Fruit fly (Drosophila melanogaster): ENCODE results near the gene CG3823.

The CG3823 gene

DNA sequence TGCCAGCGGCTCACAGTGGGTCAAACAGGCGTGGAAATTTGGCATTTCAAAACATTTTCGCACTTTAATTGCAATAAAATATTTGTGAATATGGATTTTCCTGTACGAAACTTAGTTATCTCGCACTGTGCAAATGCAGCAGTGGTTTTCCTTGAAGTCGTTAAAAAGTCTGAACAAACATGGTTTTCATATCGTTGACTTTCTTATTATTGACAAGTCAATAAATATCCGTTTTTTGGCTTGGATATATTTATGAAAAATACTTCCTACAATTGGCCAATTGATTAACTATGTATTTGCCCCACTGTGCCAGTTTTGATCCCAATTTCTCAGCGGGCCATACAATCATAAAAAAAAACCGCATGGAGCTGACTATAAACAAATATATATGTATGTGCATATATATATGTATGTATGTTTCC, 38.3 kb upstream of the CG3823 start (continued):
- peak; percentile 90 for TF ChIP-seq NK7.1 (GFP tag; optimal IDR thresholded peaks at IDR 0.05)
- TF ChIP-seq Hey (tag; optimal IDR thresholded peaks at IDR 0.05) = peak; percentile 66
- TF ChIP-seq CG1832 (GFP tag; optimal IDR thresholded peaks at IDR 0.05) = no peak
- peak; percentile 95 for TF ChIP-seq grau (tag; optimal IDR thresholded peaks at IDR 0.05)
- TF ChIP-seq GATAe (GFP tag; conservative IDR thresholded peaks at IDR 0.05) = peak; percentile 76
- TF ChIP-seq run (tag; optimal IDR thresholded peaks at IDR 0.05) = peak; percentile 95
- peak; percentile 90 for TF ChIP-seq dmrt11E (tag; optimal IDR thresholded peaks at IDR 0.05)
- peak; percentile 45; the same call in 1 of the 2 replicates for TF ChIP-seq crol (GFP tag; IDR thresholded peaks at IDR 0.05)
- peak; percentile 94 for TF ChIP-seq tx (GFP tag; optimal IDR thresholded peaks at IDR 0.05)
- peak; percentile 87 for TF ChIP-seq CrebB (tag; optimal IDR thresholded peaks at IDR 0.05)
- peak; percentile 96 for TF ChIP-seq jing (GFP tag; optimal IDR thresholded peaks at IDR 0.05)
- TF ChIP-seq CG10565 (GFP tag; optimal IDR thresholded peaks at IDR 0.05) = peak; percentile 87
- peak; percentile 33 for TF ChIP-seq corto (GFP tag; optimal IDR thresholded peaks at IDR 0.05)
- peak; percentile 95 for TF ChIP-seq cato (GFP tag; optimal IDR thresholded peaks at IDR 0.05; ENCODE audit: borderline replicate concordance)
- peak; percentile 93 for TF ChIP-seq CG3407 (GFP tag; optimal IDR thresholded peaks at IDR 0.05)
- peak; percentile 96 for TF ChIP-seq bcd (GFP tag; optimal IDR thresholded peaks at IDR 0.05)
- peak; percentile 93 for TF ChIP-seq disco-r (GFP tag; optimal IDR thresholded peaks at IDR 0.05)
- TF ChIP-seq CG2712 (tag; optimal IDR thresholded peaks at IDR 0.05) = peak; percentile 96
- TF ChIP-seq Dip3 (GFP tag; optimal IDR thresholded peaks at IDR 0.05) = peak; percentile 94
- TF ChIP-seq CG7357 (GFP tag; IDR thresholded peaks at IDR 0.05) = peak; percentile 87
- peak; percentile 82 for TF ChIP-seq Myb (GFP tag; optimal IDR thresholded peaks at IDR 0.05)
- peak; percentile 97 for TF ChIP-seq Vsx1 (GFP tag; optimal IDR thresholded peaks at IDR 0.05)
- TF ChIP-seq CG14710 (tag; optimal IDR thresholded peaks at IDR 0.05) = peak; percentile 91
- TF ChIP-seq CG18764 (GFP tag; optimal IDR thresholded peaks at IDR 0.05) = peak; percentile 91
- peak; percentile 94 for TF ChIP-seq CG10654 (GFP tag; optimal IDR thresholded peaks at IDR 0.05)
- TF ChIP-seq sens (GFP tag) = peak; percentile 100
- peak; percentile 95 for TF ChIP-seq ewg (GFP tag; optimal IDR thresholded peaks at IDR 0.05)
- TF ChIP-seq CG2129 (GFP tag; IDR thresholded peaks at IDR 0.05; ENCODE audit: partially characterized antibody) = no peak
- peak; percentile 93 for TF ChIP-seq CG1647 (GFP tag; optimal IDR thresholded peaks at IDR 0.05)
- TF ChIP-seq CG6254 (GFP tag; optimal IDR thresholded peaks at IDR 0.05) = peak; percentile 89
- TF ChIP-seq BEAF-32 (GFP tag; optimal IDR thresholded peaks at IDR 0.05) = peak; percentile 7
- TF ChIP-seq Hmx (GFP tag; optimal IDR thresholded peaks at IDR 0.05) = peak; percentile 69
- peak; percentile 92 for TF ChIP-seq schlank (tag; optimal IDR thresholded peaks at IDR 0.05)
- TF ChIP-seq CG18619 (GFP tag; optimal IDR thresholded peaks at IDR 0.05) = peak; percentile 95
- peak; percentile 97 for TF ChIP-seq seq (GFP tag; IDR thresholded peaks at IDR 0.05)
- TF ChIP-seq pnt (GFP tag; optimal IDR thresholded peaks at IDR 0.05) = peak; percentile 97
- peak; percentile 90 for TF ChIP-seq sens-2 (GFP tag; IDR thresholded peaks at IDR 0.05)
- TF ChIP-seq CG8359 (GFP tag; optimal IDR thresholded peaks at IDR 0.05; ENCODE audit: borderline replicate concordance) = peak; percentile 87
- peak; percentile 96 for TF ChIP-seq Mes4 (GFP tag; optimal IDR thresholded peaks at IDR 0.05)
- TF ChIP-seq Ets97D (GFP tag; optimal IDR thresholded peaks at IDR 0.05) = peak; percentile 84
- TF ChIP-seq ro (GFP tag; IDR thresholded peaks at IDR 0.05) = peak; percentile 83
- peak; percentile 91 for TF ChIP-seq CHES-1-like (GFP tag; optimal IDR thresholded peaks at IDR 0.05)
- TF ChIP-seq CG7987 (GFP tag; optimal IDR thresholded peaks at IDR 0.05) = peak; percentile 78
- peak; percentile 91 for TF ChIP-seq her (GFP tag; optimal IDR thresholded peaks at IDR 0.05)
- TF ChIP-seq Ravus (GFP tag; IDR thresholded peaks at IDR 0.05) = peak; percentile 83
- TF ChIP-seq CG15479 (GFP tag; optimal IDR thresholded peaks at IDR 0.05) = no peak
- peak; percentile 86 for TF ChIP-seq al (GFP tag; IDR thresholded peaks at IDR 0.05)
- TF ChIP-seq zen2 (GFP tag; IDR thresholded peaks at IDR 0.05; ENCODE audit: partially characterized antibody) = no peak
- TF ChIP-seq CG2199 (GFP tag; IDR thresholded peaks at IDR 0.05) = peak; percentile 81; the same call in 2 of the 3 replicates
- peak; percentile 96 for TF ChIP-seq Dad (GFP tag; optimal IDR thresholded peaks at IDR 0.05)
- TF ChIP-seq Bteb2 (GFP tag; optimal IDR thresholded peaks at IDR 0.05) = peak; percentile 94

All from whole organism, embryonic.